Fruit fly (Drosophila melanogaster) whole organism, adult: ENCODE results near the gene CG2111.
"Not testable (repeated sequence)": the region's sequence is repeated elsewhere in the genome, so short reads cannot be mapped to it uniquely, and the experiment has no call there.

Source experiments
- CG11617 ChIP-seq: fragments of 200-800 bp; sonication (Bioruptor generic); optimal IDR thresholded peaks from 2 replicates; lab custom pipeline; 2017; ENCODE audit warnings: mild to moderate bottlenecking, missing biosample characterization, missing genetic modification reagents, missing genetic modification characterization
- CG12768 ChIP-seq: fragments of 200-800 bp; sonication (Bioruptor generic); optimal IDR thresholded peaks from 2 replicates; lab custom pipeline; 2017; ENCODE audit warnings: missing biosample characterization, missing genetic modification characterization, mild to moderate bottlenecking, moderate library complexity, missing genetic modification reagents
- CG14711 ChIP-seq: fragments of 200-800 bp; sonication (Bioruptor generic); optimal IDR thresholded peaks from 2 replicates; lab custom pipeline; 2018; ENCODE audit warnings: missing biosample characterization, mild to moderate bottlenecking, missing genetic modification characterization, moderate library complexity
- CG1620 ChIP-seq: fragments of 200-800 bp; sonication (Bioruptor generic); optimal IDR thresholded peaks from 2 replicates; lab custom pipeline; 2016; ENCODE audit warnings: missing biosample characterization, missing genetic modification characterization
- CG33017 ChIP-seq: fragments of 200-800 bp; sonication (Bioruptor generic); optimal IDR thresholded peaks from 2 replicates; lab custom pipeline; 2018; ENCODE audit warnings: missing biosample characterization, mild to moderate bottlenecking, missing genetic modification characterization, moderate library complexity
- CG7101 ChIP-seq: fragments of 200-800 bp; sonication (Bioruptor generic); optimal IDR thresholded peaks from 2 replicates; lab custom pipeline; 2018; ENCODE audit warnings: missing biosample characterization, mild to moderate bottlenecking, missing genetic modification characterization, moderate library complexity
- Clk ChIP-seq: fragments of 200-800 bp; sonication (Bioruptor generic); optimal IDR thresholded peaks from 2 replicates; lab custom pipeline; 2017; ENCODE audit warnings: missing biosample characterization, missing genetic modification characterization
- Crg-1 ChIP-seq: fragments of 200-800 bp; sonication (Bioruptor generic); optimal IDR thresholded peaks from 2 replicates; lab custom pipeline; 2016; ENCODE audit warnings: missing biosample characterization, missing genetic modification characterization
- Hr96 ChIP-seq: fragments of 200-800 bp; sonication (Bioruptor generic); optimal IDR thresholded peaks from 2 replicates; lab custom pipeline; 2016; ENCODE audit warnings: missing biosample characterization, missing genetic modification characterization
- Mnt ChIP-seq: fragments of 200-800 bp; sonication (Bioruptor generic); optimal IDR thresholded peaks from 2 replicates; lab custom pipeline; 2016; ENCODE audit warnings: missing biosample characterization, mild to moderate bottlenecking, missing genetic modification characterization
- cic ChIP-seq: fragments of 200-800 bp; sonication (Bioruptor generic); optimal IDR thresholded peaks from 2 replicates; lab custom pipeline; 2017; ENCODE audit warnings: missing biosample characterization, mild to moderate bottlenecking, missing genetic modification characterization, moderate library complexity
- cnc ChIP-seq, 2 experiments: fragments of >200 bp; optimal IDR thresholded peaks; 2 replicates each; lab custom pipeline; 2017
- kay ChIP-seq: fragments of 200-800 bp; sonication (Bioruptor generic); peaks from one replicate; lab custom pipeline; 2016; ENCODE audit warnings: missing biosample characterization, missing genetic modification characterization, borderline replicate concordance
- ovo ChIP-seq: fragments of 200-800 bp; sonication (Bioruptor generic); optimal IDR thresholded peaks from 2 replicates; lab custom pipeline; 2016; ENCODE audit warnings: missing biosample characterization, missing genetic modification characterization
- pad ChIP-seq: fragments of 200-800 bp; sonication (Bioruptor generic); optimal IDR thresholded peaks from 3 replicates; lab custom pipeline; 2017; ENCODE audit warnings: missing biosample characterization, missing genetic modification characterization, mild to moderate bottlenecking, moderate library complexity, missing genetic modification reagents
- tj ChIP-seq: fragments of 200-800 bp; sonication (Bioruptor generic); optimal IDR thresholded peaks from 3 replicates; lab custom pipeline; 2017; ENCODE audit warnings: missing biosample characterization, mild to moderate bottlenecking, missing genetic modification characterization, moderate library complexity
- toe ChIP-seq: fragments of 200-800 bp; sonication (Bioruptor generic); optimal IDR thresholded peaks from 2 replicates; lab custom pipeline; 2016; ENCODE audit warnings: missing biosample characterization, missing genetic modification characterization

CG2111 gene

dm6 chrX:10661743-10662142 is 4.3 kb downstream of the CG2111 start, which contains the start of gene Rab9E:
Rab9E (minus strand) TSS chrX:10661843.
- TF ChIP-seq CG7101; Hr96 (GFP tag; lab: Kevin White, UChicago); Clk (GFP tag; lab: Kevin White, UChicago): not testable (repeated sequence)

- TF ChIP-seq CG1620 (GFP tag; lab: Kevin White, UChicago): no peak
- no peak for TF ChIP-seq Hr96 (GFP tag; lab: Kevin White, UChicago)
- TF ChIP-seq Mnt (GFP tag; lab: Kevin White, UChicago): no peak
- TF ChIP-seq CG33017 (tag; lab: Kevin White, UChicago): no peak
- TF ChIP-seq toe: no peak
- no peak for TF ChIP-seq cnc (optimal IDR thresholded peaks at IDR 0.05; lab: Kevin White, UChicago)
- no peak for TF ChIP-seq tj (GFP tag; lab: Kevin White, UChicago)
- TF ChIP-seq CG11617: no peak
- TF ChIP-seq Crg-1: no peak
- TF ChIP-seq pad: no peak
- no peak for TF ChIP-seq CG12768 (GFP tag; lab: Kevin White, UChicago)
- TF ChIP-seq Clk (GFP tag; lab: Kevin White, UChicago): no peak
- no peak for TF ChIP-seq ovo
- no peak for TF ChIP-seq CG14711 (tag; lab: Kevin White, UChicago)
- TF ChIP-seq kay (GFP tag; lab: Kevin White, UChicago): no peak
- TF ChIP-seq cic (GFP tag; lab: Kevin White, UChicago): no peak
Measured at dm6 chrX:10673366-10673765, 15.9 kb downstream of the CG2111 start, which contains the start of gene CG12637. CG12637 (minus strand) TSS chrX:10673466.

- no peak for TF ChIP-seq cnc (optimal IDR thresholded peaks at IDR 0.05; lab: Kevin White, UChicago)
- no peak for TF ChIP-seq CG7101
Measured at dm6 chrX:10697731-10698130, 40.3 kb downstream of the CG2111 start.
